Worm (Caenorhabditis elegans) whole organism, L1 larva: ENCODE data around the gene hlh-11.

Source experiments
- C04F5.9 ChIP-seq: sonication (generic microtip); optimal IDR thresholded peaks from 2 replicates; lab custom pipeline; 2016; ENCODE audit warnings: missing genetic modification characterization, missing compliant biosample characterization
- C16A3.4 ChIP-seq: fragments of 150-350 bp; optimal IDR thresholded peaks from 2 replicates; lab custom pipeline; 2014; ENCODE audit warnings: missing biosample characterization, missing genetic modification characterization
- C34B4.2 ChIP-seq: sonication (generic microtip); optimal IDR thresholded peaks from 2 replicates; lab custom pipeline; 2017; ENCODE audit warnings: mild to moderate bottlenecking, missing genetic modification characterization, missing compliant biosample characterization
- F16B12.6 ChIP-seq: fragments of 150-350 bp; optimal IDR thresholded peaks from 2 replicates; lab custom pipeline; 2014; ENCODE audit warnings: missing biosample characterization, missing genetic modification characterization
- Y116A8C.19 ChIP-seq: sonication (generic microtip); optimal IDR thresholded peaks from 2 replicates; lab custom pipeline; 2016; ENCODE audit warnings: missing compliant biosample characterization, missing genetic modification characterization, borderline replicate concordance
- alr-1 ChIP-seq: fragments of 200-800 bp; sonication (Bioruptor generic); optimal IDR thresholded peaks from 2 replicates; lab custom pipeline; 2018; ENCODE audit warnings: borderline replicate concordance, mild to moderate bottlenecking, missing genetic modification characterization, missing compliant biosample characterization
- ama-1 ChIP-seq: fragments of 150-350 bp; optimal IDR thresholded peaks from 2 replicates; lab custom pipeline; 2014
- ceh-63 ChIP-seq: fragments of 200-800 bp; sonication (Bioruptor generic); optimal IDR thresholded peaks from 2 replicates; lab custom pipeline; 2018; ENCODE audit warnings: mild to moderate bottlenecking, missing genetic modification characterization, missing compliant biosample characterization
- ceh-82 ChIP-seq, 3 experiments: fragments of 150-350 bp in 1 of 3; sonication (generic microtip) in 2 of 3; optimal IDR thresholded peaks; 2 replicates each; lab custom pipeline; 2014 to 2017; ENCODE audit warnings: missing biosample characterization in 3 of 3, missing genetic modification characterization in 3 of 3
- ceh-90 ChIP-seq: sonication (generic microtip); optimal IDR thresholded peaks from 2 replicates; lab custom pipeline; 2016; ENCODE audit warnings: missing genetic modification characterization, missing compliant biosample characterization
- ces-1 ChIP-seq: fragments of 150-350 bp; optimal IDR thresholded peaks from 2 replicates; lab custom pipeline; 2014; ENCODE audit warnings: missing biosample characterization, missing genetic modification reagents, missing genetic modification characterization
- dsc-1 ChIP-seq: sonication (generic microtip); optimal IDR thresholded peaks from 2 replicates; lab custom pipeline; 2016; ENCODE audit warnings: mild to moderate bottlenecking, missing genetic modification characterization, missing compliant biosample characterization
- efl-1 ChIP-seq, 4 experiments: fragments of 150-350 bp; optimal IDR thresholded peaks in 3 of 4; peaks in 1 of 4; 1 replicate in 1 of 4; 2 replicates in 3 of 4; lab custom pipeline; 2014; ENCODE audit warnings: missing biosample characterization in 2 of 4, missing genetic modification characterization in 2 of 4, missing genetic modification reagents in 2 of 4
- egl-27 ChIP-seq, 2 experiments: fragments of 150-350 bp in 1 of 2; sonication (generic microtip); optimal IDR thresholded peaks; 3 replicates each; lab custom pipeline; 2017 to 2018; ENCODE audit warnings: missing biosample characterization in 2 of 2, missing genetic modification characterization in 2 of 2, missing genetic modification reagents in 2 of 2
- elt-3 ChIP-seq, 6 experiments: fragments of 150-350 bp in 1 of 6; sonication (generic microtip); optimal IDR thresholded peaks; 2 replicates each; lab custom pipeline; 2017 to 2018; ENCODE audit warnings: missing biosample characterization in 6 of 6, missing genetic modification characterization in 6 of 6, inconsistent platforms in 1 of 6
- ets-5 ChIP-seq: fragments of 200-800 bp; sonication (Bioruptor generic); IDR thresholded peaks from 2 replicates; pipeline ENCODE4 v1.3.6; 2022; ENCODE audit warnings: missing genetic modification characterization, missing compliant biosample characterization
- fkh-10 ChIP-seq: sonication (generic microtip); optimal IDR thresholded peaks from 2 replicates; lab custom pipeline; 2017; ENCODE audit warnings: missing biosample characterization, missing genetic modification reagents, missing genetic modification characterization
- grh-1 ChIP-seq: fragments of 200-800 bp; sonication (Bioruptor generic); IDR thresholded peaks from 2 replicates; pipeline ENCODE4 v1.3.6; 2022; ENCODE audit warnings: missing genetic modification reagents, missing genetic modification characterization, missing compliant biosample characterization
- hlh-17 ChIP-seq: fragments of 200-800 bp; sonication (Bioruptor generic); optimal IDR thresholded peaks from 2 replicates; lab custom pipeline; 2018; ENCODE audit warnings: missing genetic modification characterization, mild to moderate bottlenecking, missing compliant biosample characterization, moderate library complexity, borderline replicate concordance
- hlh-4 ChIP-seq: sonication (generic microtip); optimal IDR thresholded peaks from 2 replicates; lab custom pipeline; 2016; ENCODE audit warnings: mild to moderate bottlenecking, missing genetic modification characterization, missing compliant biosample characterization
- hpl-2 ChIP-seq: fragments of 150-350 bp; optimal IDR thresholded peaks from 2 replicates; lab custom pipeline; 2014; ENCODE audit warnings: missing biosample characterization, missing genetic modification reagents, missing genetic modification characterization
- isw-1 ChIP-seq: fragments of 200-800 bp; sonication (Bioruptor generic); IDR thresholded peaks from 2 replicates; pipeline ENCODE4 v1.3.6; 2022; ENCODE audit warnings: missing genetic modification characterization, missing compliant biosample characterization
- jun-1 ChIP-seq: fragments of 150-350 bp; optimal IDR thresholded peaks from 2 replicates; lab custom pipeline; 2014; ENCODE audit warnings: missing biosample characterization, missing genetic modification reagents, missing genetic modification characterization
- lin-15B ChIP-seq: fragments of 150-350 bp; sonication (generic microtip); optimal IDR thresholded peaks from 3 replicates; lab custom pipeline; 2014; ENCODE audit warnings: missing biosample characterization, missing genetic modification characterization
- lin-35 ChIP-seq, 2 experiments: fragments of 150-350 bp; optimal IDR thresholded peaks; 2 replicates each; lab custom pipeline; 2014; ENCODE audit warnings: missing biosample characterization in 2 of 2, missing genetic modification characterization in 2 of 2, missing genetic modification reagents in 2 of 2
- lin-39 ChIP-seq: fragments of 150-350 bp; optimal IDR thresholded peaks from 2 replicates; lab custom pipeline; 2014; ENCODE audit warnings: missing biosample characterization, missing genetic modification reagents, missing genetic modification characterization
- lir-3 ChIP-seq: sonication (generic microtip); optimal IDR thresholded peaks from 2 replicates; lab custom pipeline; 2016; ENCODE audit warnings: mild to moderate bottlenecking, missing genetic modification characterization, moderate library complexity, missing compliant biosample characterization; ENCODE audit not compliant: poor library complexity
- lsy-2 ChIP-seq, 2 experiments: fragments of 150-350 bp; optimal IDR thresholded peaks; 2 replicates each; lab custom pipeline; 2014; ENCODE audit warnings: missing biosample characterization in 2 of 2, missing genetic modification characterization in 2 of 2
- mab-9 ChIP-seq: fragments of 200-800 bp; sonication (Bioruptor generic); IDR thresholded peaks from 2 replicates; pipeline ENCODE4 v1.3.6; 2022; ENCODE audit warnings: missing genetic modification reagents, missing genetic modification characterization, missing compliant biosample characterization
- mdl-1 ChIP-seq, 2 experiments: fragments of 150-350 bp; optimal IDR thresholded peaks; 2 replicates each; lab custom pipeline; 2014 to 2017; ENCODE audit warnings: missing biosample characterization in 2 of 2, missing genetic modification characterization in 2 of 2, inconsistent platforms in 1 of 2
- mef-2 ChIP-seq: fragments of 150-350 bp; optimal IDR thresholded peaks from 2 replicates; lab custom pipeline; 2014; ENCODE audit warnings: missing biosample characterization, missing genetic modification characterization
- nhr-11 ChIP-seq: fragments of 150-350 bp; optimal IDR thresholded peaks from 2 replicates; lab custom pipeline; 2014; ENCODE audit warnings: missing biosample characterization, missing genetic modification characterization
- nhr-237 ChIP-seq: fragments of 150-350 bp; optimal IDR thresholded peaks from 2 replicates; lab custom pipeline; 2014; ENCODE audit warnings: missing biosample characterization, missing genetic modification characterization
- nhr-47 ChIP-seq: sonication (generic microtip); optimal IDR thresholded peaks from 2 replicates; lab custom pipeline; 2016; ENCODE audit warnings: mild to moderate bottlenecking, missing genetic modification characterization, moderate library complexity, missing compliant biosample characterization
- nhr-71 ChIP-seq: sonication (generic microtip); optimal IDR thresholded peaks from 2 replicates; lab custom pipeline; 2016; ENCODE audit warnings: mild to moderate bottlenecking, missing genetic modification characterization, moderate library complexity, missing compliant biosample characterization
- nhr-76 ChIP-seq: sonication (generic microtip); optimal IDR thresholded peaks from 2 replicates; lab custom pipeline; 2017; ENCODE audit warnings: missing biosample characterization, missing genetic modification characterization
- nhr-90 ChIP-seq: sonication (generic microtip); optimal IDR thresholded peaks from 2 replicates; lab custom pipeline; 2016; ENCODE audit warnings: mild to moderate bottlenecking, missing genetic modification characterization, missing compliant biosample characterization; ENCODE audit not compliant: poor library complexity
- pax-3 ChIP-seq: fragments of 200-800 bp; sonication (Bioruptor generic); optimal IDR thresholded peaks from 2 replicates; lab custom pipeline; 2018; ENCODE audit warnings: mild to moderate bottlenecking, missing genetic modification characterization, moderate library complexity, missing compliant biosample characterization
- rnt-1 ChIP-seq: sonication (generic microtip); optimal IDR thresholded peaks from 2 replicates; lab custom pipeline; 2016; ENCODE audit warnings: mild to moderate bottlenecking, missing genetic modification characterization, moderate library complexity, missing compliant biosample characterization
- snpc-4 ChIP-seq: fragments of 150-350 bp; optimal IDR thresholded peaks from 2 replicates; lab custom pipeline; 2014; ENCODE audit warnings: missing biosample characterization, missing genetic modification characterization
- snu-23 ChIP-seq: sonication (generic microtip); optimal IDR thresholded peaks from 2 replicates; lab custom pipeline; 2016; ENCODE audit warnings: missing genetic modification characterization, missing compliant biosample characterization
- sptf-1 ChIP-seq: fragments of 150-350 bp; optimal IDR thresholded peaks from 2 replicates; lab custom pipeline; 2014; ENCODE audit warnings: missing biosample characterization, missing genetic modification characterization
- swsn-7 ChIP-seq: sonication (generic microtip); optimal IDR thresholded peaks from 2 replicates; lab custom pipeline; 2016; ENCODE audit warnings: missing genetic modification characterization, missing compliant biosample characterization
- tbx-2 ChIP-seq: sonication (generic microtip); optimal IDR thresholded peaks from 2 replicates; lab custom pipeline; 2016; ENCODE audit warnings: missing genetic modification characterization, missing compliant biosample characterization
- tlp-1 ChIP-seq: fragments of 150-350 bp; optimal IDR thresholded peaks from 2 replicates; lab custom pipeline; 2014; ENCODE audit warnings: missing biosample characterization, missing genetic modification characterization
- unc-30 ChIP-seq: sonication (generic microtip); optimal IDR thresholded peaks from 2 replicates; lab custom pipeline; 2017; ENCODE audit warnings: missing biosample characterization, missing genetic modification characterization
- unc-86 ChIP-seq: sonication (generic microtip); optimal IDR thresholded peaks from 2 replicates; lab custom pipeline; 2016; ENCODE audit warnings: missing genetic modification characterization, missing compliant biosample characterization
- xbp-1 ChIP-seq: sonication (generic microtip); optimal IDR thresholded peaks from 2 replicates; lab custom pipeline; 2016; ENCODE audit warnings: missing genetic modification characterization, missing compliant biosample characterization
- zip-4 ChIP-seq: fragments of 200-800 bp; sonication (Bioruptor generic); optimal IDR thresholded peaks from 2 replicates; lab custom pipeline; 2018; ENCODE audit warnings: mild to moderate bottlenecking, missing genetic modification characterization, moderate library complexity, missing compliant biosample characterization

Gene hlh-11

DNA sequence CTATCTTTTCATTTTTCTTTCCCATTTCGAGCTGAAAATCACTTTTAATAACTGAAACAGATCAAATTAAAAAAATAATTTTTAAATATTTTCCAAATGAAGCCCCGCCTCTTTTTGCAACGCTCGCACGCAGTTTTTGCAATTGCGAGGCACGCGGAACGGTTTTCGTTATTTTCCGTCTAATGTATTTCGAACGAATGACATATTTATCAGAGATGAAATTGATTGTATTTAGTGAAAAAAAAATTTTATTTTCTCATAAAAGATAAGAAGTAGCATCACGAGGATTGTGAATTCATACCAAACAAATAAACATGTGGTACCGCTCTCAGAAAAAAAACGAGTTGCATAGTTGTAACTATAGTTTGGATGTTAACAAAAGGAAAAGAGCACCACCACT lies 10.3 kb downstream of the hlh-11 start, which contains the start of gene rpac-19 (continued):
- TF ChIP-seq C34B4.2 (tag; lab: Kevin White, UChicago) (no peak), lsy-2 (tag; optimal IDR thresholded peaks at IDR 0.05; lab: Kevin White, UChicago) (peak; percentile 62 to 66), hlh-4 (tag; lab: Kevin White, UChicago) (no peak), zip-4 (GFP tag; lab: Kevin White, UChicago) (peak; percentile 31), mab-9 (GFP tag; lab: Robert Waterston, UW) (no peak), elt-3 (tag; optimal IDR thresholded peaks at IDR 0.05; lab: Kevin White, UChicago) (no peak), egl-27 (tag; optimal IDR thresholded peaks at IDR 0.05; lab: Kevin White, UChicago) (no peak), mef-2 (tag; lab: Kevin White, UChicago) (no peak), ama-1 (lab: Kevin White, UChicago) (peak; percentile 87), pax-3 (tag; lab: Kevin White, UChicago) (peak; percentile 30), lin-39 (tag; lab: Kevin White, UChicago) (peak; percentile 4), unc-86 (tag; lab: Kevin White, UChicago) (peak; percentile 40), unc-30 (tag; lab: Kevin White, UChicago) (no peak), lin-35 (GFP tag; optimal IDR thresholded peaks at IDR 0.05; lab: Kevin White, UChicago) (peak; percentile 50 to 69), rnt-1 (tag; lab: Kevin White, UChicago) (peak; percentile 68), tbx-2 (tag; lab: Kevin White, UChicago) (peak; percentile 55), C16A3.4 (tag; lab: Kevin White, UChicago) (peak; percentile 56), ces-1 (no peak), nhr-76 (tag; lab: Kevin White, UChicago) (no peak), snu-23 (GFP tag; lab: Kevin White, UChicago) (peak; percentile 71), nhr-47 (tag; lab: Kevin White, UChicago) (peak; percentile 77), nhr-90 (peak; percentile 81)

DNA sequence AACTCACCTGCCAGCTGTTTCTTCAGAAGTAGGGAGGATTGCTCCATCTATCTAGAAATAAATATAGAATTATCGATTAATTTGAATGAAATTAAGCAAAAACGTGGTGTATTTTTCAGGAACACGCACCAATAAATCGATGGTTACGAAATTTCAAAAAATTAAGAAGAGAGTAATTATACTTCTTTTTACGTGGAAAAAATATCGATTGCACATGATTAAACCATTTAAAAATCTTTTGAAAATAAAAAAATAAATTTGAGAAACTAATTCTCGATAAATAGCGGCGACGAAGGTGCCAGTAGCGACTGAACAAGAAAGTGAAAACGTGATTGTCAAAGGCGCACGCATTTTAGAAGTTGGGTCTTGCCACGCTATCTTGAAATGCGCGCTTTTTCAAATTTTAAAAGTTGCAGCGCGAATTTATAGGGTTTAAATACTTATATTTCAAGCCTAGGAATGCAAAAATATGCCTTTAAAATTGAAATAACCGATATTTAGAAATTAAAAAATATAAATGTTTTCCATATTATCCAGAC lies 11.7 kb downstream of the hlh-11 start, which contains the start of gene ubc-7:
Gene ubc-7 (minus strand): TSS at position 51 of the 539 bp plus-strand sequence.
- peak; percentile 55 for TF ChIP-seq snpc-4 (tag; lab: Kevin White, UChicago)
- TF ChIP-seq ceh-90 (tag; lab: Kevin White, UChicago) = peak; percentile 17
- peak; percentile 76 for TF ChIP-seq grh-1
- peak; percentile 72 for TF ChIP-seq jun-1 (tag; lab: Kevin White, UChicago)
- TF ChIP-seq Y116A8C.19 = no peak
- TF ChIP-seq ama-1 (lab: Kevin White, UChicago) = peak; percentile 38
- TF ChIP-seq ces-1 = no peak
- peak; percentile 38 for TF ChIP-seq nhr-11 (tag; lab: Kevin White, UChicago)
- TF ChIP-seq elt-3 (tag; optimal IDR thresholded peaks at IDR 0.05; lab: Kevin White, UChicago) = peak in 3 of 6 experiments; percentile 20 to 92 (median 74)
- peak; percentile 55 for TF ChIP-seq nhr-237 (tag; lab: Kevin White, UChicago)
- TF ChIP-seq F16B12.6 = peak; percentile 65
- TF ChIP-seq fkh-10 (GFP tag; lab: Kevin White, UChicago) = peak; percentile 25
- TF ChIP-seq lir-3 (tag; lab: Kevin White, UChicago) = peak; percentile 69
- TF ChIP-seq snu-23 (GFP tag; lab: Kevin White, UChicago) = peak; percentile 89
- TF ChIP-seq dsc-1 (tag; lab: Kevin White, UChicago) = peak; percentile 67
- peak; percentile 91 to 99 for TF ChIP-seq efl-1 (optimal IDR thresholded peaks at IDR 0.05; lab: Kevin White, UChicago)
- peak; percentile 100 for TF ChIP-seq efl-1 (GFP tag; optimal IDR thresholded peaks at IDR 0.05 in 1 of 2; lab: Kevin White, UChicago)
- peak in 1 of 2 experiments; percentile 93 for TF ChIP-seq mdl-1 (tag; optimal IDR thresholded peaks at IDR 0.05; lab: Kevin White, UChicago)
- peak; percentile 88 for TF ChIP-seq nhr-71 (tag; lab: Kevin White, UChicago)
- no peak for TF ChIP-seq alr-1 (tag; lab: Kevin White, UChicago)
- TF ChIP-seq ceh-63 (GFP tag; lab: Kevin White, UChicago) = no peak
- TF ChIP-seq lin-35 (GFP tag; optimal IDR thresholded peaks at IDR 0.05; lab: Kevin White, UChicago) = peak; percentile 99
- no peak for TF ChIP-seq hlh-17 (GFP tag; lab: Kevin White, UChicago)
- peak; percentile 82 for TF ChIP-seq isw-1
- TF ChIP-seq tlp-1 = no peak
- TF ChIP-seq nhr-90 = peak; percentile 81
- peak; percentile 64 for TF ChIP-seq C04F5.9 (tag; lab: Kevin White, UChicago)
- TF ChIP-seq lin-15B (tag; lab: Kevin White, UChicago) = peak; percentile 74
- peak; percentile 79 for TF ChIP-seq xbp-1 (tag; lab: Kevin White, UChicago)
- peak; percentile 53 to 89 (median 79) for TF ChIP-seq ceh-82 (tag; optimal IDR thresholded peaks at IDR 0.05; lab: Kevin White, UChicago)
- no peak for TF ChIP-seq ets-5
- TF ChIP-seq sptf-1 = no peak
- TF ChIP-seq egl-27 (tag; optimal IDR thresholded peaks at IDR 0.05; lab: Kevin White, UChicago) = no peak
- no peak for TF ChIP-seq hpl-2 (GFP tag; lab: Kevin White, UChicago)
- peak; percentile 75 for TF ChIP-seq swsn-7
